Fruit fly (Drosophila melanogaster): ENCODE measurements around the gene CAH8.

Gene CAH8

dm6 chr3R:22397068-22397700 is 7.7 kb upstream of the CAH8 start (continued):
- TF ChIP-seq kah (GFP tag; optimal IDR thresholded peaks at IDR 0.05) = no peak
- peak; percentile 22 for TF ChIP-seq nmo (GFP tag; optimal IDR thresholded peaks at IDR 0.05)
- TF ChIP-seq jigr1 (GFP tag; IDR thresholded peaks at IDR 0.05) = no peak
- TF ChIP-seq zen2 (GFP tag; IDR thresholded peaks at IDR 0.05; ENCODE audit: partially characterized antibody) = no peak; the same call in 2 of the 3 replicates
- no peak for TF ChIP-seq Poxn (GFP tag; IDR thresholded peaks at IDR 0.05)
- TF ChIP-seq CG11504 (tag; optimal IDR thresholded peaks at IDR 0.05) = peak; percentile 5
- TF ChIP-seq nerfin-2 (GFP tag; IDR thresholded peaks at IDR 0.05; ENCODE audit: partially characterized antibody) = peak; percentile 86
- TF ChIP-seq CG7357 (GFP tag; IDR thresholded peaks at IDR 0.05) = no peak
- no peak for TF ChIP-seq onecut (GFP tag; IDR thresholded peaks at IDR 0.05)

dm6 chr3R:22396238-22396772 is 6.8 kb upstream of the CAH8 start:
- TF ChIP-seq nau (GFP tag; optimal IDR thresholded peaks at IDR 0.05) = no peak
- no peak for TF ChIP-seq CG7372 (GFP tag; IDR thresholded peaks at IDR 0.05)
- no peak for TF ChIP-seq sima (GFP tag; optimal IDR thresholded peaks at IDR 0.05)
- no peak for TF ChIP-seq CG12391 (tag; optimal IDR thresholded peaks at IDR 0.05)
- TF ChIP-seq Hmx (GFP tag; optimal IDR thresholded peaks at IDR 0.05) = no peak
- TF ChIP-seq fd64A (GFP tag; optimal IDR thresholded peaks at IDR 0.05) = no peak
- no peak for TF ChIP-seq insv (GFP tag; optimal IDR thresholded peaks at IDR 0.05)
- TF ChIP-seq CG17359 (tag; optimal IDR thresholded peaks at IDR 0.05) = no peak
- no peak for TF ChIP-seq CG3065 (GFP tag; optimal IDR thresholded peaks at IDR 0.05)
- no peak for TF ChIP-seq row (GFP tag; IDR thresholded peaks at IDR 0.05)
- TF ChIP-seq Hand (GFP tag; optimal IDR thresholded peaks at IDR 0.05) = no peak
- TF ChIP-seq CG15073 (GFP tag; optimal IDR thresholded peaks at IDR 0.05) = no peak
- TF ChIP-seq Doc3 (GFP tag; IDR thresholded peaks at IDR 0.05; ENCODE audit: partially characterized antibody) = no peak
- TF ChIP-seq CG11504 (tag; optimal IDR thresholded peaks at IDR 0.05) = no peak
- TF ChIP-seq Antp (GFP tag; optimal IDR thresholded peaks at IDR 0.05) = no peak
- TF ChIP-seq Nf-YB (GFP tag; optimal IDR thresholded peaks at IDR 0.05) = no peak
- no peak for TF ChIP-seq CG17568 (GFP tag; optimal IDR thresholded peaks at IDR 0.05)
- TF ChIP-seq mld (GFP tag; IDR thresholded peaks at IDR 0.05; ENCODE audit: partially characterized antibody) = 0 out of 3 replicates have a peak, but pooled peaks have one; percentile 31
- no peak for TF ChIP-seq otp (GFP tag; IDR thresholded peaks at IDR 0.05)
- TF ChIP-seq CG4707 (GFP tag; optimal IDR thresholded peaks at IDR 0.05) = no peak
- no peak for TF ChIP-seq CG10366 (GFP tag; IDR thresholded peaks at IDR 0.05)
- peak; percentile 73 for TF ChIP-seq grn (GFP tag; optimal IDR thresholded peaks at IDR 0.05)
- TF ChIP-seq ERR (GFP tag; optimal IDR thresholded peaks at IDR 0.05) = no peak
- no peak for TF ChIP-seq Rx (GFP tag; IDR thresholded peaks at IDR 0.05)
- TF ChIP-seq CG31365 (tag; optimal IDR thresholded peaks at IDR 0.05) = no peak
- no peak for TF ChIP-seq Dp (GFP tag; optimal IDR thresholded peaks at IDR 0.05)
- peak; percentile 94 for TF ChIP-seq Bdp1 (GFP tag; optimal IDR thresholded peaks at IDR 0.05)
- TF ChIP-seq Sox102F (GFP tag; optimal IDR thresholded peaks at IDR 0.05) = no peak
- TF ChIP-seq Vsx1 (GFP tag; optimal IDR thresholded peaks at IDR 0.05) = peak; percentile 85
- TF ChIP-seq Jarid2 (GFP tag; optimal IDR thresholded peaks at IDR 0.05) = no peak
- TF ChIP-seq CG6791 (GFP tag; IDR thresholded peaks at IDR 0.05; ENCODE audit: partially characterized antibody) = peak; percentile 74
- no peak for TF ChIP-seq slbo (GFP tag; IDR thresholded peaks at IDR 0.05)
- peak; percentile 50; the same call in 1 of the 2 replicates for TF ChIP-seq Bgb (GFP tag; IDR thresholded peaks at IDR 0.05; ENCODE audit: partially characterized antibody)
- TF ChIP-seq wor (GFP tag; IDR thresholded peaks at IDR 0.05) = no peak
- TF ChIP-seq Lim3 (GFP tag; IDR thresholded peaks at IDR 0.05) = peak; percentile 19; the same call in 1 of the 2 replicates
- TF ChIP-seq CG33557 (GFP tag; optimal IDR thresholded peaks at IDR 0.05) = no peak
- TF ChIP-seq CG5180 (GFP tag; optimal IDR thresholded peaks at IDR 0.05) = no peak
- peak; percentile 88 for TF ChIP-seq exex (tag; optimal IDR thresholded peaks at IDR 0.05)
- TF ChIP-seq CG8290 (GFP tag; optimal IDR thresholded peaks at IDR 0.05) = no peak
- TF ChIP-seq CG8290 (tag; optimal IDR thresholded peaks at IDR 0.05) = peak in 1 of 2 experiments; percentile 22

All from whole organism, embryonic.